Fruit fly (Drosophila melanogaster): ENCODE data around the gene CG15760.

DNA sequence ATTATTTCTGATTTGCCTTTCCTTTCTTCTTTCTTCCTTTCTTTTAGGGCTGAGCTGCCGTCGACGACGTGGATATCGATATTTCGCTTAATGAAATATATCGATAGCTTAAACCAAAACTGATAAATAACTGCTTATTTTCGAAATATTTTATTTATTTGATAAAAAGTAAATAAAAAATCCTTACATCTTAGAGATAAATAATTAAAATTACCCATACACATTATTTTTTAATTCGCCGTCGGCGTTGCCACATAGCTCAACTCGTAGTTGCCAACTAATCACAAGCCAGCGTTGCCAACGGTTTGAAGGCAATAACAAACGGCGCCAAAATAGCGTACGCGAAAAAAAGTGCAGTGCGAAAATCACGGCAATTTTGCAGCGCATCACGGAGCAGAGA, 52.4 kb downstream of the CG15760 start, which contains the start of the genes Mrgn1 and mus101:
- no peak for TF ChIP-seq Sin3A (optimal IDR thresholded peaks at IDR 0.05)
- TF ChIP-seq insv (optimal IDR thresholded peaks at IDR 0.05) = no peak
